Fruit fly (Drosophila melanogaster) whole organism, pupa: ENCODE results near the gene Sb.

Source experiments
- CG10348 ChIP-seq: fragments of 200-800 bp; sonication (Bioruptor generic); IDR thresholded peaks from 2 replicates; pipeline ENCODE4 v1.3.6; 2022; ENCODE audit warnings: missing biosample characterization, missing genetic modification characterization
- CG32121 ChIP-seq: fragments of 200-800 bp; sonication (Bioruptor generic); IDR thresholded peaks from 2 replicates; pipeline ENCODE4 v1.3.6; 2022; ENCODE audit warnings: missing biosample characterization, missing genetic modification characterization
- Ets98B ChIP-seq: fragments of 200-800 bp; sonication (Bioruptor generic); IDR thresholded peaks from 2 replicates; pipeline ENCODE4 v1.3.6; 2022; ENCODE audit warnings: missing biosample characterization, missing genetic modification characterization
- Pif1B ChIP-seq: fragments of 200-800 bp; sonication (Bioruptor generic); optimal IDR thresholded peaks from 3 replicates; lab custom pipeline; 2016; ENCODE audit warnings: missing biosample characterization, missing genetic modification characterization

dm6 chr3R:16152369-16152768 is 36.4 kb downstream of the Sb start:
- no peak for TF ChIP-seq Ets98B (GFP tag; lab: Robert Waterston, UW)
- TF ChIP-seq CG10348 (GFP tag; lab: Robert Waterston, UW), result no peak
- TF ChIP-seq Pif1B (GFP tag; lab: Kevin White, UChicago), result no peak
- TF ChIP-seq CG32121, result peak; percentile 25; the same call in 1 of the 2 replicates
